Worm (Caenorhabditis elegans) whole organism, L4/young adult: ENCODE results near the gene ZK1251.3.

Experiments used
- W03F9.2 ChIP-seq: fragments of 150-350 bp; optimal IDR thresholded peaks from 2 replicates; lab custom pipeline; 2014; ENCODE audit warnings: missing biosample characterization, missing genetic modification characterization
- dao-5 ChIP-seq: sonication (generic microtip); optimal IDR thresholded peaks from 2 replicates; lab custom pipeline; 2016; ENCODE audit warnings: missing genotype, missing genetic modification characterization, moderate library complexity, missing compliant biosample characterization

DNA sequence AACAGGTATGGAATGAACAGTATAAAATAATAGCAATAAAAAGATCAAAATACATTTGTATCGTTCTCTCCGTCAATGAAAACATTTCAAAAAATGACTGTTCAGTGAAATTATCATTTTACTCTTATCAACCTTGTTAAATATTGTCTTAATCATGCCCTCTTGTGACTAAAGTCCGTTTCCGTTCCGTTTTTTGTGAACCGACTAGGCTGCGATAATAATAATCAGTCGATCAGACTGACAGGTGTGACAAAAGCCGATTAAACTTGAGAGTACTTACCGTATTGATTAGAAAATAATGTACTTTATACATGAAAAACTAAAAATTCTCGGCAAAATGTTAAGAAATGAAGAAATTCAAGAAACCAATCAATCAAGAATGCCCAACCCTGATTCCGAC lies 944 bp upstream of the ZK1251.3 start, which contains the start of gene ins-7:
- TF ChIP-seq W03F9.2 (no peak), dao-5 (no peak)
